Worm (Caenorhabditis elegans) whole organism, L3 larva: Measurements from ENCODE around the gene T19B10.2.

Experiments used
- aly-2 ChIP-seq: fragments of 150-350 bp; optimal IDR thresholded peaks from 2 replicates; lab custom pipeline; 2014; ENCODE audit warnings: missing biosample characterization, missing genetic modification characterization
- ama-1 ChIP-seq: fragments of 150-350 bp; optimal IDR thresholded peaks from 2 replicates; lab custom pipeline; 2018
- elt-3 ChIP-seq, 3 experiments: fragments of 150-350 bp in 1 of 3; sonication (generic microtip) in 2 of 3; optimal IDR thresholded peaks; 2 replicates in 2 of 3; 4 replicates in 1 of 3; lab custom pipeline; 2014 to 2017; ENCODE audit warnings: missing biosample characterization in 3 of 3, missing genetic modification characterization in 3 of 3
- nfya-1 ChIP-seq: sonication (generic microtip); optimal IDR thresholded peaks from 2 replicates; lab custom pipeline; 2017; ENCODE audit warnings: missing genetic modification characterization, mild to moderate bottlenecking, missing compliant biosample characterization, antibody characterized with exemption, moderate library complexity; ENCODE audit not compliant: insufficient read depth
- nhr-11 ChIP-seq: fragments of 150-350 bp; optimal IDR thresholded peaks from 2 replicates; lab custom pipeline; 2014; ENCODE audit warnings: missing biosample characterization, missing genetic modification characterization
- nhr-237 ChIP-seq: fragments of 150-350 bp; optimal IDR thresholded peaks from 2 replicates; lab custom pipeline; 2014; ENCODE audit warnings: missing biosample characterization, missing genetic modification characterization
- nhr-76 ChIP-seq: fragments of 150-350 bp; sonication (generic microtip); optimal IDR thresholded peaks from 5 replicates; lab custom pipeline; 2014; ENCODE audit warnings: missing biosample characterization, missing genetic modification characterization
- pha-4 ChIP-seq: fragments of 150-350 bp; optimal IDR thresholded peaks from 2 replicates; lab custom pipeline; 2014; ENCODE audit warnings: missing biosample characterization, missing genetic modification reagents, missing genetic modification characterization
- snpc-4 ChIP-seq: fragments of 150-350 bp; optimal IDR thresholded peaks from 2 replicates; lab custom pipeline; 2014; ENCODE audit warnings: missing biosample characterization, missing genetic modification characterization
- unc-39 ChIP-seq: sonication (generic microtip); optimal IDR thresholded peaks from 4 replicates; lab custom pipeline; 2017; ENCODE audit warnings: missing biosample characterization, missing genetic modification characterization
- unc-62 ChIP-seq: fragments of 150-350 bp; sonication (generic microtip); optimal IDR thresholded peaks from 4 replicates; lab custom pipeline; 2014; ENCODE audit warnings: missing biosample characterization, missing genetic modification reagents, missing genetic modification characterization
- zag-1 ChIP-seq: fragments of 150-350 bp; optimal IDR thresholded peaks from 2 replicates; lab custom pipeline; 2014; ENCODE audit warnings: missing biosample characterization, missing genetic modification characterization

- TF ChIP-seq nhr-11 (tag; lab: Kevin White, UChicago) (no peak), aly-2 (tag; lab: Kevin White, UChicago) (no peak), nhr-76 (tag; lab: Kevin White, UChicago) (no peak), unc-39 (tag; lab: Kevin White, UChicago) (no peak), pha-4 (tag; lab: Kevin White, UChicago) (no peak), zag-1 (tag; lab: Kevin White, UChicago) (no peak), nhr-237 (tag; lab: Kevin White, UChicago) (no peak), elt-3 (tag; optimal IDR thresholded peaks at IDR 0.05; lab: Kevin White, UChicago) (no peak), unc-62 (GFP tag; lab: Kevin White, UChicago) (no peak), ama-1 (lab: Kevin White, UChicago) (no peak), nfya-1 (tag; lab: Kevin White, UChicago) (no peak), snpc-4 (tag; lab: Kevin White, UChicago) (no peak)
Measured at ce11 chrV:11271051-11271450, 49.9 kb downstream of the T19B10.2 start, which contains the start of gene clec-222.
